Fruit fly (Drosophila melanogaster): ENCODE results near the gene ntc.

ntc gene

DNA sequence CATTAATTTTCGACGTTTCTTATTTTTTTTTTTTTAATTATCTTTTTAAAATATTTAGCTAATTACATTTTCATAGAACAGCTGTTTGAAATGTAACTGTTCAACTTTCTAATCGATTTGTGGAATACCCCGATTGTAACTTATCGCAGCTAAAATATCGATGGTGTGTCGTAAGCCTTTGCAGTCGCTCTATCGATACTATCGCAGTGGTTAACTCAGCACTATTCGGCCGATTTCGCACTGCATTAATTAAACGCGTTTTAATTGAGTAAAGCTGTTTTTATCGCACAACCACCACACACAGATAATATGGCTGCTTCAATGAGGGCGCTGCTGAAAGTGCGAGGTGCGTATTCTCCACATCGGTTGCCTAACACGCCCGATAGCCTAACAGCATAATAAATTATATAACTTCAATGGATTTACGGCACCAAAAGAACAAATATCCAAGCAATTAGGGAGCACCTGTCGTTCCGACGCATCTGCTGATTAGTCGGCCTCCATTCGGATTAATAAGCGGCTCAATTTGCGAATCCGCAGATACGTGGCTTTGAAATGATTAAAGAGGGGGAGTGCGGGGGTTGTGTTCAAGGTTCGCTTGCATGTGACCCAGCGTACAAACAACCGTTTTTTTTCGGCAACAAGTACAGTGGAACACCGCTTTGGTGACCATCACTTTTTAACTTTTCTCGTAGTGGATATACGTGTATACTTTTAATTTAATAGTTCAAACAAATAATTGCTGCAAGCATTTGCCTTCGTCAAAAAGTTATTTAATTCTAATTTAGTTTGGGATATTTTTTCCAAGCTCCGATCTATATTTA is 8.0 kb upstream of the ntc start, which contains the start of gene Scsalpha1 (continued):
- TF ChIP-seq hkb (optimal IDR thresholded peaks at IDR 0.05) (no peak), hkb (GFP tag; IDR thresholded peaks at IDR 0.05) (peak; percentile 71), disco-r (GFP tag; optimal IDR thresholded peaks at IDR 0.05) (no peak), da (GFP tag; optimal IDR thresholded peaks at IDR 0.05) (no peak), vvl (GFP tag; IDR thresholded peaks at IDR 0.05) (peak; percentile 90), ATbp (GFP tag; optimal IDR thresholded peaks at IDR 0.05) (peak; percentile 20), CG34422 (GFP tag; IDR thresholded peaks at IDR 0.05) (peak; percentile 43; the same call in 1 of the 3 replicates), CG34224 (GFP tag; IDR thresholded peaks at IDR 0.05; ENCODE audit: partially characterized antibody) (peak; percentile 99), CG11247 (GFP tag; IDR thresholded peaks at IDR 0.05) (no peak), CG3995 (GFP tag; optimal IDR thresholded peaks at IDR 0.05) (peak; percentile 63), Atf-2 (GFP tag; optimal IDR thresholded peaks at IDR 0.05) (peak; percentile 40), chif (GFP tag; optimal IDR thresholded peaks at IDR 0.05) (peak in 1 of 2 experiments; percentile 7), inv (GFP tag; IDR thresholded peaks at IDR 0.05; ENCODE audit: partially characterized antibody) (peak; percentile 99), onecut (GFP tag; IDR thresholded peaks at IDR 0.05) (peak; percentile 56), CG12744 (GFP tag; optimal IDR thresholded peaks at IDR 0.05) (no peak), B-H2 (GFP tag; optimal IDR thresholded peaks at IDR 0.05) (no peak), CG9932 (GFP tag; IDR thresholded peaks at IDR 0.05) (peak; percentile 72), HmgD (GFP tag; optimal IDR thresholded peaks at IDR 0.05) (peak; percentile 38), NC2α (GFP tag; optimal IDR thresholded peaks at IDR 0.05) (no peak), CG7745 (tag; optimal IDR thresholded peaks at IDR 0.05) (peak; percentile 12), BtbVII (GFP tag; optimal IDR thresholded peaks at IDR 0.05) (peak; percentile 4), CG15601 (tag; optimal IDR thresholded peaks at IDR 0.05) (peak; percentile 96), NfI (GFP tag; optimal IDR thresholded peaks at IDR 0.05) (peak; percentile 51), oc (tag; optimal IDR thresholded peaks at IDR 0.05) (no peak), twi (tag; optimal IDR thresholded peaks at IDR 0.05) (no peak), CG30431 (GFP tag; optimal IDR thresholded peaks at IDR 0.05) (no peak), nmo (GFP tag; optimal IDR thresholded peaks at IDR 0.05) (peak; percentile 31), chn (GFP tag; optimal IDR thresholded peaks at IDR 0.05) (peak; percentile 20), CG1647 (GFP tag; optimal IDR thresholded peaks at IDR 0.05) (no peak), CG6765 (GFP tag; optimal IDR thresholded peaks at IDR 0.05) (no peak), Opbp (GFP tag; IDR thresholded peaks at IDR 0.05; ENCODE audit: partially characterized antibody) (peak; percentile 99), CG10321 (GFP tag; IDR thresholded peaks at IDR 0.05) (no peak), CG9817 (tag; optimal IDR thresholded peaks at IDR 0.05) (peak; percentile 10), CG33557 (GFP tag; optimal IDR thresholded peaks at IDR 0.05) (no peak), CG12071 (GFP tag; optimal IDR thresholded peaks at IDR 0.05) (peak; percentile 42), Dfd (GFP tag; optimal IDR thresholded peaks at IDR 0.05) (no peak), CoRest (tag; optimal IDR thresholded peaks at IDR 0.05) (peak; percentile 25), CG3847 (GFP tag; IDR thresholded peaks at IDR 0.05) (peak; percentile 73), CG7987 (GFP tag; optimal IDR thresholded peaks at IDR 0.05) (peak; percentile 3), otp (GFP tag; IDR thresholded peaks at IDR 0.05) (peak; percentile 39; the same call in 1 of the 3 replicates), CG4617 (GFP tag; optimal IDR thresholded peaks at IDR 0.05; ENCODE audit: borderline replicate concordance) (peak; percentile 72), sna (GFP tag; IDR thresholded peaks at IDR 0.05; ENCODE audit: partially characterized antibody) (peak; percentile 98), Lhr (GFP tag; optimal IDR thresholded peaks at IDR 0.05) (peak; percentile 45), Ptx1 (GFP tag; IDR thresholded peaks at IDR 0.05) (peak; percentile 30; the same call in 1 of the 2 replicates), CG2129 (GFP tag; IDR thresholded peaks at IDR 0.05; ENCODE audit: partially characterized antibody) (peak; percentile 98), CG42726 (GFP tag; IDR thresholded peaks at IDR 0.05; ENCODE audit: partially characterized antibody) (peak; percentile 99), CG11085 (GFP tag; IDR thresholded peaks at IDR 0.05) (no peak), CG1603 (tag; optimal IDR thresholded peaks at IDR 0.05) (peak; percentile 74)
